Worm (Caenorhabditis elegans) whole organism, midembryonic: ENCODE results near the gene F56H9.9.

Experiments
- T22C8.4 ChIP-seq: fragments of 200-800 bp; sonication (Bioruptor generic); IDR thresholded peaks from 2 replicates; pipeline ENCODE4 v1.3.6; 2022; ENCODE audit warnings: missing genetic modification characterization, missing compliant biosample characterization
- cog-1 ChIP-seq: sonication (generic microtip); optimal IDR thresholded peaks from 2 replicates; lab custom pipeline; 2016; ENCODE audit warnings: missing genetic modification characterization, missing compliant biosample characterization
- flt-1 ChIP-seq: fragments of 200-800 bp; sonication (Bioruptor generic); IDR thresholded peaks from 2 replicates; pipeline ENCODE4 v1.3.6; 2022; ENCODE audit warnings: missing genetic modification characterization, missing compliant biosample characterization
- klf-2 ChIP-seq: fragments of 200-800 bp; sonication (Bioruptor generic); conservative IDR thresholded peaks from 2 replicates; pipeline ENCODE4 v1.3.6; 2022; ENCODE audit warnings: missing genetic modification reagents, missing genetic modification characterization, missing compliant biosample characterization
- med-1 ChIP-seq: sonication (generic microtip); optimal IDR thresholded peaks from 2 replicates; lab custom pipeline; 2017; ENCODE audit warnings: missing genetic modification characterization, mild to moderate bottlenecking, missing compliant biosample characterization, antibody characterized with exemption, missing genetic modification reagents; ENCODE audit not compliant: insufficient read depth
- ref-1 ChIP-seq: fragments of 200-800 bp; sonication (Bioruptor generic); conservative IDR thresholded peaks from 2 replicates; pipeline ENCODE4 v1.3.6; 2022; ENCODE audit warnings: missing genetic modification reagents, missing genetic modification characterization, missing compliant biosample characterization
- tab-1 ChIP-seq: fragments of 200-800 bp; sonication (Bioruptor generic); IDR thresholded peaks from 2 replicates; pipeline ENCODE4 v1.3.6; 2022; ENCODE audit warnings: missing genetic modification characterization, missing compliant biosample characterization
- ztf-23 ChIP-seq: fragments of 200-800 bp; sonication (Bioruptor generic); IDR thresholded peaks from 2 replicates; pipeline ENCODE4 v1.3.6; 2022; ENCODE audit warnings: missing genetic modification reagents, missing genetic modification characterization, missing compliant biosample characterization
- ztf-29 ChIP-seq: fragments of 200-800 bp; sonication (Bioruptor generic); IDR thresholded peaks from 2 replicates; pipeline ENCODE4 v1.3.6; 2022; ENCODE audit warnings: missing genetic modification reagents, missing genetic modification characterization, missing compliant biosample characterization

The F56H9.9 gene

ce11 chrV:12599110-12599509, 25.2 kb downstream of the F56H9.9 start, which contains the start of the genes C14C10.10 and ril-2:
Gene C14C10.10 (minus strand): TSS chrV:12599128.
Gene ril-2 (minus strand): TSS chrV:12599157.
- no peak for TF ChIP-seq ref-1 (GFP tag; lab: Robert Waterston, UW)
- no peak for TF ChIP-seq tab-1 (GFP tag; lab: Robert Waterston, UW)
- no peak for TF ChIP-seq med-1 (GFP tag; lab: Kevin White, UChicago)
- no peak for TF ChIP-seq cog-1 (tag; lab: Kevin White, UChicago)
- TF ChIP-seq flt-1 (GFP tag; lab: Robert Waterston, UW) = no peak
- TF ChIP-seq T22C8.4 (GFP tag; lab: Robert Waterston, UW) = no peak

- TF ChIP-seq ztf-29 (GFP tag; lab: Robert Waterston, UW) (peak; percentile 82), ref-1 (GFP tag; lab: Robert Waterston, UW) (peak; percentile 48; the same call in 1 of the 2 replicates), klf-2 (0 out of 2 replicates have a peak, but pooled peaks have one; percentile 49), cog-1 (tag; lab: Kevin White, UChicago) (peak; percentile 58), flt-1 (GFP tag; lab: Robert Waterston, UW) (peak; percentile 87), tab-1 (GFP tag; lab: Robert Waterston, UW) (peak; percentile 80; the same call in 1 of the 2 replicates), ztf-23 (GFP tag; lab: Robert Waterston, UW) (peak; percentile 78), med-1 (GFP tag; lab: Kevin White, UChicago) (peak; percentile 15), T22C8.4 (GFP tag; lab: Robert Waterston, UW) (peak; percentile 69; the same call in 1 of the 2 replicates)
These were observed 27.5 kb downstream of the F56H9.9 start for ce11 chrV:12596795-12597194.

- TF ChIP-seq ztf-29 (GFP tag; lab: Robert Waterston, UW) = no peak
- no peak for TF ChIP-seq ref-1 (GFP tag; lab: Robert Waterston, UW)
- no peak for TF ChIP-seq flt-1 (GFP tag; lab: Robert Waterston, UW)
- TF ChIP-seq ztf-23 (GFP tag; lab: Robert Waterston, UW) = no peak
- TF ChIP-seq klf-2 = no peak
- TF ChIP-seq tab-1 (GFP tag; lab: Robert Waterston, UW) = no peak
- TF ChIP-seq cog-1 (tag; lab: Kevin White, UChicago) = no peak
- no peak for TF ChIP-seq T22C8.4 (GFP tag; lab: Robert Waterston, UW)
- no peak for TF ChIP-seq med-1 (GFP tag; lab: Kevin White, UChicago)
These were observed 28.1 kb downstream of the F56H9.9 start, which contains the start of gene mma-1 for ce11 chrV:12596196-12596595. Gene mma-1 (minus strand): TSS chrV:12596296.

ce11 chrV:12592379-12592778, 31.9 kb downstream of the F56H9.9 start, which contains the start of gene C14C10.2:
Gene C14C10.2 (minus strand): TSS chrV:12592479.
- TF ChIP-seq klf-2 (no peak), tab-1 (GFP tag; lab: Robert Waterston, UW) (no peak), cog-1 (tag; lab: Kevin White, UChicago) (no peak), T22C8.4 (GFP tag; lab: Robert Waterston, UW) (no peak), ztf-29 (GFP tag; lab: Robert Waterston, UW) (no peak), med-1 (GFP tag; lab: Kevin White, UChicago) (no peak), flt-1 (GFP tag; lab: Robert Waterston, UW) (no peak), ztf-23 (GFP tag; lab: Robert Waterston, UW) (no peak), ref-1 (GFP tag; lab: Robert Waterston, UW) (no peak)

- TF ChIP-seq ztf-23 (GFP tag; lab: Robert Waterston, UW) = no peak
- no peak for TF ChIP-seq flt-1 (GFP tag; lab: Robert Waterston, UW)
- TF ChIP-seq ztf-29 (GFP tag; lab: Robert Waterston, UW) = no peak
These were observed 33.7 kb downstream of the F56H9.9 start, which contains the start of gene ttr-43 for ce11 chrV:12590601-12591000. Gene ttr-43 (minus strand): TSS chrV:12590701.

- TF ChIP-seq ztf-29 (GFP tag; lab: Robert Waterston, UW) = no peak
- no peak for TF ChIP-seq tab-1 (GFP tag; lab: Robert Waterston, UW)
- TF ChIP-seq cog-1 (tag; lab: Kevin White, UChicago) = no peak
- no peak for TF ChIP-seq ref-1 (GFP tag; lab: Robert Waterston, UW)
- TF ChIP-seq ztf-23 (GFP tag; lab: Robert Waterston, UW) = no peak
- TF ChIP-seq T22C8.4 (GFP tag; lab: Robert Waterston, UW) = no peak
- TF ChIP-seq med-1 (GFP tag; lab: Kevin White, UChicago) = no peak
These were observed 36.2 kb downstream of the F56H9.9 start, which contains the start of gene C14C10.1 for ce11 chrV:12588030-12588429. Gene C14C10.1 (plus strand): TSS chrV:12588330.

- no peak for TF ChIP-seq cog-1 (tag; lab: Kevin White, UChicago)
- no peak for TF ChIP-seq klf-2
- TF ChIP-seq ztf-29 (GFP tag; lab: Robert Waterston, UW) = no peak
- TF ChIP-seq ztf-23 (GFP tag; lab: Robert Waterston, UW) = no peak
- TF ChIP-seq med-1 (GFP tag; lab: Kevin White, UChicago) = no peak
These were observed 37.5 kb downstream of the F56H9.9 start for ce11 chrV:12586793-12587192.

- TF ChIP-seq ref-1 (GFP tag; lab: Robert Waterston, UW) (no peak), klf-2 (no peak), T22C8.4 (GFP tag; lab: Robert Waterston, UW) (no peak), flt-1 (GFP tag; lab: Robert Waterston, UW) (no peak), tab-1 (GFP tag; lab: Robert Waterston, UW) (no peak), med-1 (GFP tag; lab: Kevin White, UChicago) (no peak), cog-1 (tag; lab: Kevin White, UChicago) (no peak), ztf-29 (GFP tag; lab: Robert Waterston, UW) (no peak), ztf-23 (GFP tag; lab: Robert Waterston, UW) (no peak)
These were observed 39.5 kb downstream of the F56H9.9 start for ce11 chrV:12584771-12585170.

ce11 chrV:12583421-12583820, 40.9 kb downstream of the F56H9.9 start:
- TF ChIP-seq cog-1 (tag; lab: Kevin White, UChicago) (no peak), flt-1 (GFP tag; lab: Robert Waterston, UW) (no peak), ref-1 (GFP tag; lab: Robert Waterston, UW) (no peak), med-1 (GFP tag; lab: Kevin White, UChicago) (no peak), tab-1 (GFP tag; lab: Robert Waterston, UW) (no peak), ztf-29 (GFP tag; lab: Robert Waterston, UW) (no peak), ztf-23 (GFP tag; lab: Robert Waterston, UW) (no peak), klf-2 (no peak), T22C8.4 (GFP tag; lab: Robert Waterston, UW) (no peak)
